Worm (Caenorhabditis elegans) whole organism, L1 larva: Measurements from ENCODE around the gene C48B4.6.

ENCODE experiments used
- egl-27 ChIP-seq, 2 experiments: fragments of 150-350 bp in 1 of 2; sonication (generic microtip); optimal IDR thresholded peaks; 3 replicates each; lab custom pipeline; 2017 to 2018; ENCODE audit warnings: missing biosample characterization in 2 of 2, missing genetic modification characterization in 2 of 2, missing genetic modification reagents in 2 of 2
- fos-1 ChIP-seq: fragments of 150-350 bp; optimal IDR thresholded peaks from 2 replicates; lab custom pipeline; 2014; ENCODE audit warnings: missing biosample characterization, missing genetic modification characterization
- jun-1 ChIP-seq: fragments of 150-350 bp; optimal IDR thresholded peaks from 2 replicates; lab custom pipeline; 2014; ENCODE audit warnings: missing biosample characterization, missing genetic modification reagents, missing genetic modification characterization
- mab-9 ChIP-seq: fragments of 200-800 bp; sonication (Bioruptor generic); IDR thresholded peaks from 2 replicates; pipeline ENCODE4 v1.3.6; 2022; ENCODE audit warnings: missing genetic modification reagents, missing genetic modification characterization, missing compliant biosample characterization
- mdl-1 ChIP-seq, 2 experiments: fragments of 150-350 bp; optimal IDR thresholded peaks; 2 replicates each; lab custom pipeline; 2014 to 2017; ENCODE audit warnings: missing biosample characterization in 2 of 2, missing genetic modification characterization in 2 of 2, inconsistent platforms in 1 of 2
- nhr-237 ChIP-seq: fragments of 150-350 bp; optimal IDR thresholded peaks from 2 replicates; lab custom pipeline; 2014; ENCODE audit warnings: missing biosample characterization, missing genetic modification characterization
- nhr-76 ChIP-seq: sonication (generic microtip); optimal IDR thresholded peaks from 2 replicates; lab custom pipeline; 2017; ENCODE audit warnings: missing biosample characterization, missing genetic modification characterization
- nhr-77 ChIP-seq: fragments of 150-350 bp; optimal IDR thresholded peaks from 2 replicates; lab custom pipeline; 2014; ENCODE audit warnings: missing biosample characterization, missing genetic modification characterization
- nhr-90 ChIP-seq: sonication (generic microtip); optimal IDR thresholded peaks from 2 replicates; lab custom pipeline; 2016; ENCODE audit warnings: mild to moderate bottlenecking, missing genetic modification characterization, missing compliant biosample characterization; ENCODE audit not compliant: poor library complexity
- unc-130 ChIP-seq: fragments of 150-350 bp; optimal IDR thresholded peaks from 2 replicates; lab custom pipeline; 2017; ENCODE audit warnings: missing biosample characterization, missing genetic modification characterization, inconsistent platforms
- unc-62 ChIP-seq: fragments of 150-350 bp; optimal IDR thresholded peaks from 2 replicates; lab custom pipeline; 2014; ENCODE audit warnings: missing biosample characterization, missing genetic modification reagents, missing genetic modification characterization

DNA sequence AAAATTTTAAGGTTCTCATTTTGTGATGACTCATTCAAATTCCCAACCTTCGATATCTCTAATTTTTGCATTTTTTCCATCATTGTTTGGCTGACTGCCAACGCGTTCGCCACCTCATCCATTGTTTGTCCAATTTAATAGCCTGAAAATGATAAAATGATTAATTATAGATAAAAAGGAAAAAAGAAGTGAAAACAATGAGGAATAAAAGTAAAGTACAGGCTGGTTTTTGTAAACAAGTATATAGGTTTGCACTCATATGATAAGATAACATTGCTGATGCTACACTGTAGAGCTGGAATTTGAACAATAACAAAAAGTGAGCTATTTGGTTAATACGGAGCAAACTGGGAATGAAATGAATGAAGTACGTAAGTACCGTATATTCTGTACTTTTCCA, 23.9 kb upstream of the C48B4.6 start, which contains the start of gene C48B4.3:
- TF ChIP-seq nhr-77 (tag; lab: Kevin White, UChicago): no peak
- no peak for TF ChIP-seq mab-9 (GFP tag; lab: Robert Waterston, UW)
- no peak for TF ChIP-seq nhr-76 (tag; lab: Kevin White, UChicago)
- TF ChIP-seq unc-130: no peak
- TF ChIP-seq nhr-90 (tag; lab: Kevin White, UChicago): no peak
- no peak for TF ChIP-seq fos-1 (tag; lab: Kevin White, UChicago)
- TF ChIP-seq egl-27 (tag; optimal IDR thresholded peaks at IDR 0.05; lab: Kevin White, UChicago): no peak
- TF ChIP-seq unc-62 (GFP tag; lab: Kevin White, UChicago): no peak
- TF ChIP-seq nhr-237 (tag; lab: Kevin White, UChicago): no peak
- no peak for TF ChIP-seq jun-1 (tag; lab: Kevin White, UChicago)
- TF ChIP-seq mdl-1 (tag; optimal IDR thresholded peaks at IDR 0.05; lab: Kevin White, UChicago): no peak
